Worm (Caenorhabditis elegans) whole organism, L2 larva: ENCODE results near the gene golg-4.
"Not testable (repeated sequence)": the region's sequence is repeated elsewhere in the genome, so short reads cannot be mapped to it uniquely, and the experiment has no call there.

Source experiments
- R02D3.7 ChIP-seq: fragments of 150-350 bp; optimal IDR thresholded peaks from 2 replicates; lab custom pipeline; 2014; ENCODE audit warnings: missing biosample characterization, missing genetic modification characterization
- ZK546.5 ChIP-seq: sonication (generic microtip); optimal IDR thresholded peaks from 2 replicates; lab custom pipeline; 2017; ENCODE audit warnings: missing biosample characterization, missing genetic modification characterization
- aly-2 ChIP-seq: fragments of 150-350 bp; optimal IDR thresholded peaks from 2 replicates; lab custom pipeline; 2014; ENCODE audit warnings: missing biosample characterization, missing genetic modification characterization
- lin-13 ChIP-seq: fragments of 150-350 bp; optimal IDR thresholded peaks from 2 replicates; lab custom pipeline; 2014; ENCODE audit warnings: missing biosample characterization, missing genetic modification reagents, missing genetic modification characterization
- nhr-10 ChIP-seq: sonication (generic microtip); optimal IDR thresholded peaks from 2 replicates; lab custom pipeline; 2017; ENCODE audit warnings: missing biosample characterization, missing genetic modification characterization
- nhr-11 ChIP-seq: fragments of 150-350 bp; optimal IDR thresholded peaks from 2 replicates; lab custom pipeline; 2014; ENCODE audit warnings: missing biosample characterization, missing genetic modification characterization

- not testable (repeated sequence) for TF ChIP-seq lin-13; R02D3.7 (tag; lab: Kevin White, UChicago); aly-2 (tag; lab: Kevin White, UChicago); ZK546.5 (tag; lab: Kevin White, UChicago); nhr-11 (tag; lab: Kevin White, UChicago); nhr-10
These were observed 48.1 kb downstream of the golg-4 start, which contains the start of gene C34C12.2 for ce11 chrIII:3453486-3453885.
